Worm (Caenorhabditis elegans) whole organism, late embryonic: ENCODE results near the gene C25A8.5.

Experiments
- C38D4.7 ChIP-seq: fragments of 200-800 bp; sonication (Bioruptor generic); optimal IDR thresholded peaks from 2 replicates; lab custom pipeline; 2018; ENCODE audit warnings: mild to moderate bottlenecking, missing genetic modification characterization, moderate library complexity, missing compliant biosample characterization
- Y22D7AL.16 ChIP-seq: sonication (generic microtip); optimal IDR thresholded peaks from 2 replicates; lab custom pipeline; 2016; ENCODE audit warnings: missing genetic modification characterization, missing compliant biosample characterization
- ama-1 ChIP-seq: fragments of 150-350 bp; optimal IDR thresholded peaks from 2 replicates; lab custom pipeline; 2014
- ceh-14 ChIP-seq: sonication (generic microtip); optimal IDR thresholded peaks from 2 replicates; lab custom pipeline; 2016; ENCODE audit warnings: missing genotype, missing genetic modification characterization, missing compliant biosample characterization
- ceh-18 ChIP-seq: sonication (generic microtip); optimal IDR thresholded peaks from 2 replicates; lab custom pipeline; 2016; ENCODE audit warnings: missing genetic modification characterization, missing compliant biosample characterization
- ceh-31 ChIP-seq: sonication (generic microtip); optimal IDR thresholded peaks from 2 replicates; lab custom pipeline; 2016; ENCODE audit warnings: missing genetic modification characterization, missing compliant biosample characterization
- ceh-34 ChIP-seq: sonication (generic microtip); optimal IDR thresholded peaks from 2 replicates; lab custom pipeline; 2016; ENCODE audit warnings: mild to moderate bottlenecking, missing genetic modification characterization, missing compliant biosample characterization
- ceh-48 ChIP-seq: sonication (generic microtip); optimal IDR thresholded peaks from 2 replicates; lab custom pipeline; 2016; ENCODE audit warnings: missing genetic modification characterization, inconsistent platforms, missing compliant biosample characterization
- ceh-9 ChIP-seq: sonication (generic microtip); optimal IDR thresholded peaks from 2 replicates; lab custom pipeline; 2016; ENCODE audit warnings: mild to moderate bottlenecking, missing genetic modification characterization, inconsistent platforms, missing compliant biosample characterization
- dmd-4 ChIP-seq: sonication (generic microtip); optimal IDR thresholded peaks from 2 replicates; lab custom pipeline; 2016; ENCODE audit warnings: borderline replicate concordance, missing genetic modification characterization, missing compliant biosample characterization
- elt-2 ChIP-seq: sonication (generic microtip); optimal IDR thresholded peaks from 2 replicates; lab custom pipeline; 2016; ENCODE audit warnings: missing genetic modification reagents, missing genetic modification characterization, missing compliant biosample characterization
- elt-4 ChIP-seq: sonication (generic microtip); optimal IDR thresholded peaks from 2 replicates; lab custom pipeline; 2016; ENCODE audit warnings: missing genetic modification characterization, missing compliant biosample characterization
- ets-4 ChIP-seq: sonication (generic microtip); optimal IDR thresholded peaks from 2 replicates; lab custom pipeline; 2016; ENCODE audit warnings: missing genetic modification characterization, missing compliant biosample characterization
- fkh-10 ChIP-seq: fragments of 150-350 bp; optimal IDR thresholded peaks from 2 replicates; lab custom pipeline; 2014; ENCODE audit warnings: missing biosample characterization, missing genetic modification reagents, missing genetic modification characterization
- hlh-15 ChIP-seq: sonication (generic microtip); optimal IDR thresholded peaks from 2 replicates; lab custom pipeline; 2016; ENCODE audit warnings: missing genetic modification characterization, missing compliant biosample characterization
- hlh-30 ChIP-seq: sonication (generic microtip); optimal IDR thresholded peaks from 2 replicates; lab custom pipeline; 2017; ENCODE audit warnings: antibody characterized with exemption, missing genetic modification characterization, missing compliant biosample characterization; ENCODE audit not compliant: insufficient read depth
- hlh-6 ChIP-seq: sonication (generic microtip); optimal IDR thresholded peaks from 2 replicates; lab custom pipeline; 2016; ENCODE audit warnings: missing genotype, missing genetic modification characterization, missing compliant biosample characterization
- hlh-8 ChIP-seq: sonication (generic microtip); optimal IDR thresholded peaks from 2 replicates; lab custom pipeline; 2016; ENCODE audit warnings: missing genotype, missing genetic modification characterization, missing compliant biosample characterization
- mec-3 ChIP-seq: sonication (generic microtip); optimal IDR thresholded peaks from 2 replicates; lab custom pipeline; 2016; ENCODE audit warnings: borderline replicate concordance, missing genetic modification characterization, missing compliant biosample characterization
- nfya-1 ChIP-seq: sonication (generic microtip); optimal IDR thresholded peaks from 2 replicates; lab custom pipeline; 2017; ENCODE audit warnings: missing genetic modification characterization, mild to moderate bottlenecking, missing compliant biosample characterization, antibody characterized with exemption, moderate library complexity
- nhr-11 ChIP-seq: fragments of 150-350 bp; optimal IDR thresholded peaks from 2 replicates; lab custom pipeline; 2014; ENCODE audit warnings: missing biosample characterization, missing genetic modification characterization
- pag-3 ChIP-seq: sonication (generic microtip); optimal IDR thresholded peaks from 2 replicates; lab custom pipeline; 2016; ENCODE audit warnings: missing compliant biosample characterization, missing genetic modification characterization, borderline replicate concordance
- pat-9 ChIP-seq: fragments of 200-800 bp; sonication (Bioruptor generic); optimal IDR thresholded peaks from 2 replicates; lab custom pipeline; 2018; ENCODE audit warnings: mild to moderate bottlenecking, missing genetic modification characterization, moderate library complexity, missing compliant biosample characterization
- pax-1 ChIP-seq: fragments of 150-350 bp; optimal IDR thresholded peaks from 2 replicates; lab custom pipeline; 2014; ENCODE audit warnings: missing biosample characterization, missing genetic modification characterization
- pha-2 ChIP-seq: sonication (generic microtip); optimal IDR thresholded peaks from 2 replicates; lab custom pipeline; 2017; ENCODE audit warnings: mild to moderate bottlenecking, missing genetic modification characterization, missing compliant biosample characterization
- rnt-1 ChIP-seq: sonication (generic microtip); optimal IDR thresholded peaks from 2 replicates; lab custom pipeline; 2016; ENCODE audit warnings: missing genetic modification characterization, missing compliant biosample characterization
- sox-2 ChIP-seq: fragments of 200-800 bp; sonication (Bioruptor generic); IDR thresholded peaks from 2 replicates; pipeline ENCODE4 v1.3.6; 2022; ENCODE audit warnings: missing genetic modification reagents, missing genetic modification characterization, missing compliant biosample characterization
- unc-86 ChIP-seq: sonication (generic microtip); optimal IDR thresholded peaks from 2 replicates; lab custom pipeline; 2016; ENCODE audit warnings: missing genetic modification characterization, missing compliant biosample characterization

Gene C25A8.5

ce11 chrIV:7047762-7048178 lies 48.5 kb downstream of the C25A8.5 start (continued):
- no peak for TF ChIP-seq hlh-15 (tag; lab: Kevin White, UChicago)
- TF ChIP-seq hlh-6 (tag; lab: Kevin White, UChicago), result no peak
- no peak for TF ChIP-seq nfya-1 (tag; lab: Kevin White, UChicago)
- TF ChIP-seq pha-2 (tag; lab: Kevin White, UChicago), result no peak
- no peak for TF ChIP-seq ceh-9 (tag; lab: Kevin White, UChicago)
- TF ChIP-seq ets-4, result no peak
- TF ChIP-seq elt-2 (tag; lab: Kevin White, UChicago), result peak; percentile 62

ce11 chrIV:7048637-7049245 lies 49.4 kb downstream of the C25A8.5 start:
- TF ChIP-seq hlh-30 (tag; lab: Kevin White, UChicago) (no peak), dmd-4 (tag; lab: Kevin White, UChicago) (no peak), sox-2 (GFP tag; lab: Robert Waterston, UW) (no peak), nfya-1 (tag; lab: Kevin White, UChicago) (no peak), ama-1 (lab: Kevin White, UChicago) (no peak), fkh-10 (GFP tag; lab: Kevin White, UChicago) (no peak), pax-1 (tag; lab: Kevin White, UChicago) (no peak), nhr-11 (no peak), C38D4.7 (GFP tag; lab: Kevin White, UChicago) (no peak), pat-9 (tag; lab: Kevin White, UChicago) (no peak), ceh-34 (tag; lab: Kevin White, UChicago) (no peak)

- no peak for TF ChIP-seq mec-3
- no peak for TF ChIP-seq ceh-34 (tag; lab: Kevin White, UChicago)
- TF ChIP-seq Y22D7AL.16 (tag; lab: Kevin White, UChicago), result no peak
- no peak for TF ChIP-seq nfya-1 (tag; lab: Kevin White, UChicago)
- TF ChIP-seq pag-3 (tag; lab: Kevin White, UChicago), result no peak
- TF ChIP-seq hlh-8, result no peak
- TF ChIP-seq ceh-31 (tag; lab: Kevin White, UChicago), result no peak
- TF ChIP-seq ceh-14 (tag; lab: Kevin White, UChicago), result no peak
- TF ChIP-seq rnt-1 (tag; lab: Kevin White, UChicago), result no peak
- TF ChIP-seq elt-4 (tag; lab: Kevin White, UChicago), result no peak
- no peak for TF ChIP-seq pax-1 (tag; lab: Kevin White, UChicago)
- no peak for TF ChIP-seq pat-9 (tag; lab: Kevin White, UChicago)
- TF ChIP-seq unc-86 (tag; lab: Kevin White, UChicago), result no peak
- TF ChIP-seq ceh-48, result no peak
- no peak for TF ChIP-seq ceh-18 (tag; lab: Kevin White, UChicago)
- TF ChIP-seq, all 69 proteins: peak for 0
Measured at ce11 chrIV:7049672-7050206, 50.4 kb downstream of the C25A8.5 start, which contains the start of gene nhr-105. nhr-105 (plus strand) TSS chrIV:7050156.
